Worm (Caenorhabditis elegans) whole organism, young adult: ENCODE data around the gene C01C4.3.
A peak's percentile ranks its signal among the peaks of the same experiment; 100 is the strongest.

Experiments
- B0035.1 ChIP-seq: sonication (generic microtip); optimal IDR thresholded peaks from 2 replicates; lab custom pipeline; 2016; ENCODE audit warnings: missing genetic modification characterization, mild to moderate bottlenecking, missing compliant biosample characterization, missing genotype, missing genetic modification reagents
- B0261.1 ChIP-seq: sonication (generic microtip); optimal IDR thresholded peaks from 2 replicates; lab custom pipeline; 2016; ENCODE audit warnings: mild to moderate bottlenecking, missing genetic modification characterization, moderate library complexity, missing compliant biosample characterization
- F39B2.1 ChIP-seq: fragments of 200-800 bp; sonication (Bioruptor generic); IDR thresholded peaks from 2 replicates; pipeline ENCODE4 v1.3.6; 2022; ENCODE audit warnings: missing genetic modification reagents, missing genetic modification characterization, missing compliant biosample characterization
- Y53F4B.3 ChIP-seq: fragments of 200-800 bp; sonication (Bioruptor generic); IDR thresholded peaks from 2 replicates; pipeline ENCODE4 v1.3.6; 2022; ENCODE audit warnings: missing genetic modification reagents, missing genetic modification characterization, missing compliant biosample characterization
- Y67H2A.10 ChIP-seq: fragments of 200-800 bp; sonication (Bioruptor generic); conservative IDR thresholded peaks from 2 replicates; pipeline ENCODE4 v1.3.6; 2022; ENCODE audit warnings: missing genetic modification reagents, missing genetic modification characterization, missing compliant biosample characterization
- Y95B8A.8 ChIP-seq: fragments of 200-800 bp; sonication (Bioruptor generic); IDR thresholded peaks from 2 replicates; pipeline ENCODE4 v1.3.6; 2022; ENCODE audit warnings: missing genetic modification reagents, missing genetic modification characterization, missing compliant biosample characterization
- aptf-3 ChIP-seq: fragments of 200-800 bp; sonication (Bioruptor generic); IDR thresholded peaks from 2 replicates; pipeline ENCODE4 v1.3.6; 2022; ENCODE audit warnings: missing genetic modification characterization, missing compliant biosample characterization
- attf-3 ChIP-seq: fragments of 200-800 bp; sonication (Bioruptor generic); conservative IDR thresholded peaks from 2 replicates; pipeline ENCODE4 v1.3.6; 2022; ENCODE audit warnings: missing genetic modification reagents, missing genetic modification characterization, missing compliant biosample characterization
- bed-1 ChIP-seq: fragments of 200-800 bp; sonication (Bioruptor generic); IDR thresholded peaks from 2 replicates; pipeline ENCODE4 v1.3.6; 2022; ENCODE audit warnings: missing genetic modification reagents, missing genetic modification characterization, missing compliant biosample characterization
- bed-2 ChIP-seq: fragments of 200-800 bp; sonication (Bioruptor generic); IDR thresholded peaks from 2 replicates; pipeline ENCODE4 v1.3.6; 2022; ENCODE audit warnings: missing genetic modification reagents, missing genetic modification characterization, missing compliant biosample characterization
- chd-7 ChIP-seq: sonication (generic microtip); optimal IDR thresholded peaks from 2 replicates; lab custom pipeline; 2016; ENCODE audit warnings: mild to moderate bottlenecking, missing genetic modification characterization, moderate library complexity, missing compliant biosample characterization
- die-1 ChIP-seq: sonication (generic microtip); optimal IDR thresholded peaks from 2 replicates; lab custom pipeline; 2016; ENCODE audit warnings: missing genotype, mild to moderate bottlenecking, missing genetic modification characterization, missing compliant biosample characterization
- dox-1 ChIP-seq: fragments of 200-800 bp; sonication (Bioruptor generic); IDR thresholded peaks from 2 replicates; pipeline ENCODE4 v1.3.6; 2022; ENCODE audit warnings: missing genetic modification reagents, missing genetic modification characterization, missing compliant biosample characterization
- him-1 ChIP-seq: sonication (generic microtip); optimal IDR thresholded peaks from 2 replicates; lab custom pipeline; 2016; ENCODE audit warnings: missing genotype, missing genetic modification reagents, missing genetic modification characterization, missing compliant biosample characterization
- hlh-26 ChIP-seq: fragments of 200-800 bp; sonication (Bioruptor generic); conservative IDR thresholded peaks from 2 replicates; pipeline ENCODE4 v1.3.6; 2022; ENCODE audit warnings: missing genetic modification reagents, missing genetic modification characterization, missing compliant biosample characterization
- hsf-1 ChIP-seq: fragments of 200-800 bp; sonication (Bioruptor generic); IDR thresholded peaks from 2 replicates; pipeline ENCODE4 v1.3.6; 2022; ENCODE audit warnings: missing genetic modification reagents, missing genetic modification characterization, missing compliant biosample characterization
- let-607 ChIP-seq, 2 experiments: fragments of 200-800 bp in 1 of 2; sonication (Bioruptor generic) in 1 of 2; sonication (generic microtip) in 1 of 2; optimal IDR thresholded peaks; 2 replicates each; lab custom pipeline; 2016 to 2018; ENCODE audit warnings: mild to moderate bottlenecking in 2 of 2, missing compliant biosample characterization in 2 of 2, missing genetic modification characterization in 2 of 2, moderate library complexity in 2 of 2, missing genotype in 1 of 2
- lin-40 ChIP-seq: sonication (generic microtip); optimal IDR thresholded peaks from 2 replicates; lab custom pipeline; 2016; ENCODE audit warnings: missing genetic modification characterization, mild to moderate bottlenecking, missing compliant biosample characterization, missing genotype, missing genetic modification reagents
- madf-8 ChIP-seq: fragments of 200-800 bp; sonication (Bioruptor generic); conservative IDR thresholded peaks from 2 replicates; pipeline ENCODE4 v1.3.6; 2022; ENCODE audit warnings: missing genetic modification reagents, missing genetic modification characterization, missing compliant biosample characterization
- mes-4 ChIP-seq: sonication (generic microtip); optimal IDR thresholded peaks from 2 replicates; lab custom pipeline; 2016; ENCODE audit warnings: missing genotype, missing genetic modification characterization, missing compliant biosample characterization
- nfya-2 ChIP-seq: fragments of 200-800 bp; sonication (Bioruptor generic); IDR thresholded peaks from 2 replicates; pipeline ENCODE4 v1.3.6; 2022; ENCODE audit warnings: missing genetic modification reagents, missing genetic modification characterization, missing compliant biosample characterization
- nhr-80 ChIP-seq: sonication (generic microtip); optimal IDR thresholded peaks from 2 replicates; lab custom pipeline; 2016; ENCODE audit warnings: missing genetic modification characterization, missing compliant biosample characterization
- nhr-90 ChIP-seq: sonication (generic microtip); optimal IDR thresholded peaks from 2 replicates; lab custom pipeline; 2016; ENCODE audit warnings: missing genotype, mild to moderate bottlenecking, missing genetic modification characterization, missing compliant biosample characterization
- rpc-1 ChIP-seq, 2 experiments: fragments of 150-350 bp in 1 of 2; sonication (generic microtip) in 1 of 2; optimal IDR thresholded peaks; 2 replicates each; lab custom pipeline; 2014 to 2018; ENCODE audit warnings: missing biosample characterization in 1 of 2, missing genetic modification characterization in 1 of 2, missing genetic modification reagents in 1 of 2, missing genotype in 1 of 2
- tbp1 ChIP-seq: fragments of 200-800 bp; sonication (Bioruptor generic); optimal IDR thresholded peaks from 2 replicates; lab custom pipeline; 2018; ENCODE audit warnings: mild to moderate bottlenecking, missing genetic modification characterization, missing compliant biosample characterization
- tbx-9 ChIP-seq: sonication (generic microtip); optimal IDR thresholded peaks from 2 replicates; lab custom pipeline; 2016; ENCODE audit warnings: borderline replicate concordance, missing genetic modification characterization, inconsistent platforms, missing compliant biosample characterization
- xnd-1 ChIP-seq: sonication (generic microtip); optimal IDR thresholded peaks from 2 replicates; lab custom pipeline; 2016; ENCODE audit warnings: missing genotype, missing genetic modification reagents, missing genetic modification characterization, missing compliant biosample characterization
- ztf-26 ChIP-seq: sonication (generic microtip); optimal IDR thresholded peaks from 2 replicates; lab custom pipeline; 2017; ENCODE audit warnings: missing genetic modification characterization, missing compliant biosample characterization
- ztf-28 ChIP-seq: fragments of 200-800 bp; sonication (Bioruptor generic); IDR thresholded peaks from 2 replicates; pipeline ENCODE4 v1.3.6; 2022; ENCODE audit warnings: missing genetic modification reagents, missing genetic modification characterization, missing compliant biosample characterization
- ztf-6 ChIP-seq: fragments of 200-800 bp; sonication (Bioruptor generic); IDR thresholded peaks from 2 replicates; pipeline ENCODE4 v1.3.6; 2022; ENCODE audit warnings: missing genetic modification reagents, missing genetic modification characterization, missing compliant biosample characterization

The C01C4.3 gene

DNA sequence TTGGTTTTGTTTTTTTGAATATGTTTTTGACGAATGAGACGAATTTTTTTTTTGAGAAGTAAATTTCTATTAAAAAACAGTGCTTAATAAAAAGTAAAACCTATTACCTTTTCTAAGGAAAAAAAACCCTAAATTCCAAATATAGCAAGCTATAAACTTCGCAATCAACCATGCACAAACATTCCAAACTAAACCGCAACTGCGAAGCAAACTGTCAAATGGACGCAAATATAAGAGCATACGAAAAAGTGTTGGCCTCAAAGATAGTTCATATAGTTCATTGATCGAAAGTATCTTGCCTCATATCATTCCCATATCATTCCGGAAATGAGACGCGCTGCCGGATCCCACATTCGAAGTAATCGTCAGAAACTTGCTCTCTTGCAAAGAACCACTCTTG is at the start of gene C01C4.3:
Gene C01C4.3 (plus strand): TSS at position 301 of the 400 bp plus-strand sequence.
- TF ChIP-seq rpc-1 (optimal IDR thresholded peaks at IDR 0.05; lab: Kevin White, UChicago) (no peak), rpc-1 (tag; optimal IDR thresholded peaks at IDR 0.05; lab: Kevin White, UChicago) (no peak), aptf-3 (GFP tag; lab: Robert Waterston, UW) (no peak), xnd-1 (tag; lab: Kevin White, UChicago) (no peak)

DNA sequence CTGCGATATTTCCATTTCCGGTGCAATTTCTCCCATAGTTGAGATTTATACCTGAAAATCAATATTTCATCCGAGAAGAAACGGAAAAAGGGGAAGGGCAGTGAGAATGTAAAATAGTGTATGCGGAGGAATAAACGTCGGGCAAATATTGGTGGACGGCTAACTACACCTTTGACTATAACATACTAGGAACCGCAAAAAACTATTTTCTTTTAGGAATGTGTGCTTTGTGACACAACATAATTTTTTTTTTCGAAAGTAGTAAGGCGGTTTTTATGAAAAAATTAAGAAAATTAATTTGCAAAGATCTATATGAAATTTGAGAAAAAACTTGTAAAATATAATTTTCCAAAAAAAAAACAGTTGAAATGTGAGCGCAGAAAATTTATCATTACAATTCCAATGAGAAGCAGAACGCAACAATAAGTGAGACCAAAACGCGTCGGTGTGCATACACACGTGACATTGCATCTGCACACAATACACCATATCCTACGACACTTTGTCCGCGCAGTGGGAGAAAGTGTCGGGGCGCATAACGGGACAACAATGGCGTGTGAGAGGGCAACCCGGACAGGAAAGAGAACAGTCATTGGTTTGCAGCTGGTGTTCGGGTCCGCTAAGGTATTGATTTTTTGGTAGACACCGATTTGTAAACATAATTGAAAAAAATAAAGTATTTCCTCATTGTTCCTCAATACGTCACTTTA is 46.4 kb upstream of the C01C4.3 start, which contains the start of the genes sax-1 and R11G1.2:
Gene sax-1 (minus strand): TSS at position 51 of the 710 bp plus-strand sequence.
Gene R11G1.2 (plus strand): TSS at position 515 of the 710 bp plus-strand sequence.
- TF ChIP-seq dox-1 (GFP tag; lab: Robert Waterston, UW) = 0 out of 2 replicates have a peak, but pooled peaks have one; percentile 20
- TF ChIP-seq lin-40 = peak; percentile 39
- TF ChIP-seq nhr-80 = peak; percentile 42
- no peak for TF ChIP-seq Y67H2A.10
- TF ChIP-seq let-607 (tag; optimal IDR thresholded peaks at IDR 0.05; lab: Kevin White, UChicago) = peak in 1 of 2 experiments; percentile 3
- TF ChIP-seq Y53F4B.3 (GFP tag; lab: Robert Waterston, UW) = no peak

DNA sequence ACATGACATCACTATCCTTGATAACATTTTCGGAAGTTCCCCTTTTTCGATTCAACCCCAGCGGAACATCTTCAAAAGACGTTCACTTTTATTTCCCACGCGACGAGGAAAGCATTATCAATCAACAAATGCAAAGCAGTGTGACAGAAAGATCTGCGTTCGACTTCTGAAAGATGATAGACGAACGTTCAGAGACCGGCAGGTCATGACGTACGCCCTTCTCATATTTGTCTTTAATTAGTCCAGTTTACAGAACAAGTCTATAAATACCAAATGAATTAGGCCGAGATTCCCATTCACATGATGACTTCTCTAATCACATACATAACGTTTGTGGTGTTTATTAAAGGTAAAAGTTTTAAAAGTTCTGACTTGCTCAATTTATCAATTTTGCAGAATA is 42.1 kb upstream of the C01C4.3 start, which contains the start of gene R11G1.11:
Gene R11G1.11 (plus strand): TSS at position 301 of the 400 bp plus-strand sequence.
- TF ChIP-seq Y95B8A.8 (GFP tag; lab: Robert Waterston, UW) = no peak
- TF ChIP-seq ztf-28 (GFP tag; lab: Robert Waterston, UW) = no peak

DNA sequence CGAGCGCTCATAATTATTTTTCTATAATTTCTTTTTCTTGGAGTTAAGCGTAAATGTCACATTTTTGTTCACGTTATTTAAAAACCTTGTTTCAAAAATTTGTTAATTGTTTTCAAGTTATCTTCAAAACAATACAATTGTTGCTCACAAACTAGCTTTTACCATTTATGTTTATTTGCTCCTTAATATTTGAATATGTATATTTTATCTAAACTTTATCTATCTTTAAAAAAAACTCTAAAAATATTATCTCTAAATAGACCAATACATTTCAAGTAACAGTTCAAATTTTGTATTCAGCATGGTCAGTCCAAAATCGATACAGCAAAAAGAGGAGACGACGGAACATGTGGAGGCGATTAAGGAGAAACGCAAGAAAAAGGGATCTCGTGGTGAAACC is 40.7 kb upstream of the C01C4.3 start, which contains the start of gene R11G1.7:
Gene R11G1.7 (plus strand): TSS at position 301 of the 400 bp plus-strand sequence.
- TF ChIP-seq ztf-6 (GFP tag; lab: Robert Waterston, UW) (no peak), B0261.1 (tag; lab: Kevin White, UChicago) (no peak), tbp1 (GFP tag; lab: Kevin White, UChicago) (no peak), F39B2.1 (GFP tag; lab: Robert Waterston, UW) (no peak), madf-8 (GFP tag; lab: Robert Waterston, UW) (no peak), bed-2 (GFP tag; lab: Robert Waterston, UW) (no peak)

DNA sequence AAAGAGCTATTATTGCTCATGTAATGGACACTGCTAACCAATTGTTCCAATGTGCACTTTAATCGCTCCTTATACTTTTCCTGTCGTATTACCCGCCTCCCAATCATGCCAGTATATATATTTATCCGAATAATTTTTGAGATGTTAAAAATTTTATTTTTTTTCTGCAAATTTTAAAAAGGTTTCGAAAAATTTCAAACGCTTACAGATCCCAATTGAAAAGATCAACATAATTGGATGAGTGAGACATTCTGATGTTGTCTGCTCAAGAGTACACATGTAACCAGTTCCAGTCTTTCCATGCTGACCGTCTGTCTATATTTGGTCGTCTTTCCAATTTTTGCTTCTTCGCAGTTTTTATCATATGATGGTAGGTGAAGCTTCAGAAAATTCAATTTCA is 37.5 kb upstream of the C01C4.3 start, which contains the start of gene R11G1.1:
Gene R11G1.1 (plus strand): TSS at position 301 of the 400 bp plus-strand sequence.
- no peak for TF ChIP-seq die-1 (tag; lab: Kevin White, UChicago)
- no peak for TF ChIP-seq ztf-26 (tag; lab: Kevin White, UChicago)
- no peak for TF ChIP-seq F39B2.1 (GFP tag; lab: Robert Waterston, UW)
- TF ChIP-seq nfya-2 (GFP tag; lab: Robert Waterston, UW) = no peak
- TF ChIP-seq B0035.1 (tag; lab: Kevin White, UChicago) = no peak
- TF ChIP-seq hsf-1 (GFP tag; lab: Robert Waterston, UW) = no peak
- no peak for TF ChIP-seq tbx-9
- TF ChIP-seq mes-4 (tag; lab: Kevin White, UChicago) = no peak
- no peak for TF ChIP-seq ztf-6 (GFP tag; lab: Robert Waterston, UW)
- TF ChIP-seq hlh-26 (GFP tag; lab: Robert Waterston, UW) = no peak
- TF ChIP-seq attf-3 (GFP tag; lab: Robert Waterston, UW) = no peak
- TF ChIP-seq nhr-90 = no peak
- TF ChIP-seq chd-7 (tag; lab: Kevin White, UChicago) = no peak
- TF ChIP-seq him-1 (tag; lab: Kevin White, UChicago) = no peak
- no peak for TF ChIP-seq bed-1
